Fruit fly (Drosophila melanogaster) whole organism, embryonic: Measurements from ENCODE around the gene vari.
A peak's percentile ranks its signal among the peaks of the same experiment; 100 is the strongest.

Experiments used
- B-H1 ChIP-seq: fragments of 200-800 bp; sonication (Bioruptor generic); IDR thresholded peaks from 3 replicates; pipeline ENCODE4 v1.3.6; 2022; ENCODE audit warnings: missing biosample characterization, missing genetic modification characterization
- CG10147 ChIP-seq: fragments of 200-800 bp; sonication (Bioruptor generic); optimal IDR thresholded peaks from 2 replicates; lab custom pipeline; 2019; ENCODE audit warnings: missing biosample characterization, mild to moderate bottlenecking, missing genetic modification characterization, moderate library complexity
- CG10321 ChIP-seq: fragments of 200-800 bp; sonication (Bioruptor generic); IDR thresholded peaks from 2 replicates; pipeline ENCODE4 v1.3.6; 2022; ENCODE audit warnings: missing biosample characterization, missing genetic modification characterization
- CG11696 ChIP-seq: fragments of 200-800 bp; sonication (Bioruptor generic); IDR thresholded peaks from 2 replicates; pipeline ENCODE4 v1.3.6; 2022; ENCODE audit warnings: missing biosample characterization, missing genetic modification characterization
- CG13123 ChIP-seq: fragments of 200-800 bp; sonication (Bioruptor generic); optimal IDR thresholded peaks from 2 replicates; lab custom pipeline; 2016; ENCODE audit warnings: missing biosample characterization, missing genetic modification characterization
- CG13894 ChIP-seq: fragments of 200-800 bp; sonication (Bioruptor generic); optimal IDR thresholded peaks from 3 replicates; lab custom pipeline; 2018; ENCODE audit warnings: missing biosample characterization, mild to moderate bottlenecking, missing genetic modification characterization, moderate library complexity
- CG17328 ChIP-seq: fragments of 200-800 bp; sonication (Bioruptor generic); IDR thresholded peaks from 2 replicates; pipeline ENCODE4 v1.3.6; 2022; ENCODE audit warnings: missing biosample characterization, missing genetic modification characterization
- CG17361 ChIP-seq: fragments of 200-800 bp; sonication (Bioruptor generic); IDR thresholded peaks from 3 replicates; pipeline ENCODE4 v1.3.6; 2022; ENCODE audit warnings: missing biosample characterization, missing genetic modification characterization
- CG1832 ChIP-seq: fragments of 200-800 bp; sonication (Bioruptor generic); optimal IDR thresholded peaks from 2 replicates; lab custom pipeline; 2017; ENCODE audit warnings: missing biosample characterization, mild to moderate bottlenecking, missing genetic modification characterization, inconsistent platforms
- CG18599 ChIP-seq: fragments of 200-800 bp; sonication (Bioruptor generic); optimal IDR thresholded peaks from 3 replicates; lab custom pipeline; 2017; ENCODE audit warnings: missing biosample characterization, missing genetic modification characterization, mild to moderate bottlenecking, moderate library complexity, missing genetic modification reagents
- CG18619 ChIP-seq: fragments of 200-800 bp; sonication (Bioruptor generic); optimal IDR thresholded peaks from 3 replicates; lab custom pipeline; 2017; ENCODE audit warnings: missing biosample characterization, mild to moderate bottlenecking, missing genetic modification characterization
- CG2678 ChIP-seq: fragments of 200-800 bp; sonication (Bioruptor generic); optimal IDR thresholded peaks from 3 replicates; lab custom pipeline; 2019; ENCODE audit warnings: missing biosample characterization, mild to moderate bottlenecking, missing genetic modification characterization, moderate library complexity
- CG31365 ChIP-seq: fragments of 200-800 bp; sonication (Bioruptor generic); optimal IDR thresholded peaks from 2 replicates; lab custom pipeline; 2018; ENCODE audit warnings: missing biosample characterization, mild to moderate bottlenecking, missing genetic modification characterization
- CG6689 ChIP-seq: fragments of 200-800 bp; sonication (Bioruptor generic); IDR thresholded peaks from 2 replicates; pipeline ENCODE4 v1.3.6; 2022; ENCODE audit warnings: missing biosample characterization, missing genetic modification characterization
- CG7556 ChIP-seq: fragments of 200-800 bp; sonication (Bioruptor generic); optimal IDR thresholded peaks from 2 replicates; lab custom pipeline; 2017; ENCODE audit warnings: missing biosample characterization, mild to moderate bottlenecking, missing genetic modification characterization
- CG9932 ChIP-seq: fragments of 200-800 bp; sonication (Bioruptor generic); IDR thresholded peaks from 2 replicates; pipeline ENCODE4 v1.3.6; 2022; ENCODE audit warnings: missing biosample characterization, missing genetic modification characterization
- Drgx ChIP-seq: fragments of 200-800 bp; sonication (Bioruptor generic); IDR thresholded peaks from 2 replicates; pipeline ENCODE4 v1.3.6; 2022; ENCODE audit warnings: missing biosample characterization, missing genetic modification characterization
- Ets65A ChIP-seq: fragments of 200-800 bp; sonication (Bioruptor generic); peaks from one replicate; lab custom pipeline; 2016; ENCODE audit warnings: missing biosample characterization, missing genetic modification characterization
- HLH54F ChIP-seq: fragments of 200-800 bp; sonication (Bioruptor generic); optimal IDR thresholded peaks from 3 replicates; lab custom pipeline; 2016; ENCODE audit warnings: missing biosample characterization, missing genetic modification characterization
- MESR4 ChIP-seq: fragments of 200-800 bp; sonication (Bioruptor generic); optimal IDR thresholded peaks from 2 replicates; lab custom pipeline; 2018; ENCODE audit warnings: missing biosample characterization, mild to moderate bottlenecking, missing genetic modification characterization, moderate library complexity
- Med ChIP-seq: fragments of 200-800 bp; sonication (Bioruptor generic); peaks from one replicate; lab custom pipeline; 2016; ENCODE audit warnings: missing biosample characterization, missing genetic modification characterization, mild to moderate bottlenecking, inconsistent platforms, moderate library complexity
- NK7.1 ChIP-seq: fragments of 200-800 bp; sonication (Bioruptor generic); optimal IDR thresholded peaks from 3 replicates; lab custom pipeline; 2016; ENCODE audit warnings: missing biosample characterization, missing genetic modification characterization
- Poxn ChIP-seq: fragments of 200-800 bp; sonication (Bioruptor generic); IDR thresholded peaks from 2 replicates; pipeline ENCODE4 v1.3.6; 2022; ENCODE audit warnings: missing biosample characterization, missing genetic modification characterization
- Trl ChIP-seq, 3 experiments: fragments of >200 bp in 2 of 3; fragments of 200-800 bp in 1 of 3; sonication (Bioruptor generic) in 1 of 3; optimal IDR thresholded peaks; 2 replicates in 1 of 3; 3 replicates in 2 of 3; lab custom pipeline; 2016 to 2017; ENCODE audit warnings: missing biosample characterization in 1 of 3, missing genetic modification characterization in 1 of 3
- abd-A ChIP-seq: fragments of 200-800 bp; sonication (Bioruptor generic); optimal IDR thresholded peaks from 3 replicates; lab custom pipeline; 2019; ENCODE audit warnings: missing biosample characterization, mild to moderate bottlenecking, missing genetic modification characterization, moderate library complexity
- bbx ChIP-seq: fragments of 200-800 bp; sonication (Bioruptor generic); IDR thresholded peaks from 2 replicates; pipeline ENCODE4 v1.3.6; 2022; ENCODE audit warnings: missing biosample characterization, missing genetic modification characterization; ENCODE audit not compliant: partially characterized antibody
- cas ChIP-seq: fragments of 200-800 bp; sonication (Bioruptor generic); IDR thresholded peaks from 2 replicates; pipeline ENCODE4 v1.3.6; 2022; ENCODE audit warnings: missing biosample characterization, missing genetic modification characterization
- caup ChIP-seq: fragments of 200-800 bp; sonication (Bioruptor generic); optimal IDR thresholded peaks from 3 replicates; lab custom pipeline; 2017; ENCODE audit warnings: missing biosample characterization, mild to moderate bottlenecking, missing genetic modification characterization, moderate library complexity; ENCODE audit not compliant: severe bottlenecking
- chinmo ChIP-seq: fragments of 200-800 bp; sonication (Bioruptor generic); IDR thresholded peaks from 4 replicates; pipeline ENCODE4 v1.3.6; 2022; ENCODE audit warnings: missing biosample characterization, missing genetic modification characterization; ENCODE audit not compliant: partially characterized antibody
- dimm ChIP-seq: fragments of 200-800 bp; sonication (Bioruptor generic); IDR thresholded peaks from 2 replicates; pipeline ENCODE4 v1.3.6; 2022; ENCODE audit warnings: missing biosample characterization, missing genetic modification characterization
- en ChIP-seq: fragments of 200-800 bp; sonication (Bioruptor generic); optimal IDR thresholded peaks from 2 replicates; lab custom pipeline; 2016; ENCODE audit warnings: missing biosample characterization, missing genetic modification characterization
- fd3F ChIP-seq: fragments of 200-800 bp; sonication (Bioruptor generic); optimal IDR thresholded peaks from 2 replicates; lab custom pipeline; 2018; ENCODE audit warnings: missing biosample characterization, mild to moderate bottlenecking, missing genetic modification characterization, moderate library complexity
- gcm ChIP-seq: fragments of 200-800 bp; sonication (Bioruptor generic); optimal IDR thresholded peaks from 2 replicates; lab custom pipeline; 2019; ENCODE audit warnings: missing biosample characterization, mild to moderate bottlenecking, missing genetic modification characterization, moderate library complexity
- hkb ChIP-seq, 2 experiments: fragments of 200-800 bp in 1 of 2; fragments of >200 bp in 1 of 2; sonication (Bioruptor generic) in 1 of 2; IDR thresholded peaks in 1 of 2; optimal IDR thresholded peaks in 1 of 2; 2 replicates each; pipeline versions ENCODE4 v1.3.6 to Lab custom; 2017 to 2022; ENCODE audit warnings: missing biosample characterization in 1 of 2, missing genetic modification characterization in 1 of 2
- kni ChIP-seq: fragments of 200-800 bp; sonication (Bioruptor generic); optimal IDR thresholded peaks from 3 replicates; lab custom pipeline; 2017; ENCODE audit warnings: mild to moderate bottlenecking, missing biosample characterization, missing genetic modification reagents, missing genetic modification characterization
- mld ChIP-seq: fragments of 200-800 bp; sonication (Bioruptor generic); IDR thresholded peaks from 3 replicates; pipeline ENCODE4 v1.3.6; 2022; ENCODE audit warnings: missing biosample characterization, missing genetic modification characterization; ENCODE audit not compliant: partially characterized antibody
- odd ChIP-seq: fragments of 200-800 bp; sonication (Bioruptor generic); optimal IDR thresholded peaks from 2 replicates; lab custom pipeline; 2017; ENCODE audit warnings: missing biosample characterization, mild to moderate bottlenecking, missing genetic modification characterization
- otp ChIP-seq: fragments of 200-800 bp; sonication (Bioruptor generic); IDR thresholded peaks from 3 replicates; pipeline ENCODE4, ENCODE4 v1.3.6; 2022; ENCODE audit warnings: missing biosample characterization, missing genetic modification characterization
- phol ChIP-seq: fragments of 200-800 bp; sonication (Bioruptor generic); optimal IDR thresholded peaks from 3 replicates; lab custom pipeline; 2018; ENCODE audit warnings: missing biosample characterization, mild to moderate bottlenecking, missing genetic modification characterization, moderate library complexity
- pros ChIP-seq: fragments of 200-800 bp; sonication (Bioruptor generic); optimal IDR thresholded peaks from 3 replicates; lab custom pipeline; 2019; ENCODE audit warnings: missing biosample characterization, mild to moderate bottlenecking, missing genetic modification characterization, moderate library complexity
- repo ChIP-seq: fragments of 200-800 bp; sonication (Bioruptor generic); optimal IDR thresholded peaks from 2 replicates; lab custom pipeline; 2016; ENCODE audit warnings: missing biosample characterization, missing genetic modification characterization
- scrt ChIP-seq: fragments of 200-800 bp; sonication (Bioruptor generic); optimal IDR thresholded peaks from 2 replicates; lab custom pipeline; 2018; ENCODE audit warnings: missing biosample characterization, mild to moderate bottlenecking, missing genetic modification characterization, moderate library complexity
- stc ChIP-seq: fragments of 200-800 bp; sonication (Bioruptor generic); IDR thresholded peaks from 2 replicates; pipeline ENCODE4 v1.3.6; 2022; ENCODE audit warnings: missing biosample characterization, missing genetic modification characterization
- tgo ChIP-seq: fragments of 200-800 bp; sonication (Bioruptor generic); IDR thresholded peaks from 3 replicates; pipeline ENCODE4 v1.3.6; 2022; ENCODE audit warnings: missing biosample characterization, missing genetic modification characterization
- vvl ChIP-seq: fragments of 200-800 bp; sonication (Bioruptor generic); IDR thresholded peaks from 2 replicates; pipeline ENCODE4 v1.3.6; 2022; ENCODE audit warnings: missing biosample characterization, missing genetic modification characterization
- zen2 ChIP-seq: fragments of 200-800 bp; sonication (Bioruptor generic); IDR thresholded peaks from 3 replicates; pipeline ENCODE4 v1.3.6; 2022; ENCODE audit warnings: missing biosample characterization, missing genetic modification characterization; ENCODE audit not compliant: partially characterized antibody

Gene vari

DNA sequence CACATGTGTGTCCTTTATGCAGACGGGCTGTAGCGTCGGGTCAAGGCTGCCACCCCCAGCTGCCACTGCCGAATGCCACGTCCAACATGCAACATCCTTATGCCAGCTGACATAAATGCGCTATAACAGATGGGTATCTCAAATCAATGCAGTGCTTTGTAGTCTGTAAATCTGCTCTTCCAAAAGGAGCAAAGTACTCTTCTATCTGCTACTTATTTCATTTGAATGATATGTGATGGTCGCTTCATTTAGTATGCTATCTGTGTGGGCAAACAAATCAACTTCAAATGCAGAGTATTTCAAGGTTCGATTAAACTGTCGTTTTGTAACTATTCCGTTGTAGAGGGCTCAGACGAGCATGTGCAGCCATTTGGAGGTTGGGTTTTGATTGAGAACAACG, 12.4 kb upstream of the vari start:
- TF ChIP-seq en (GFP tag; lab: Kevin White, UChicago): no peak
- no peak for TF ChIP-seq CG18619 (GFP tag; lab: Kevin White, UChicago)
- no peak for TF ChIP-seq fd3F (GFP tag; lab: Kevin White, UChicago)
- peak; percentile 28; the same call in 1 of the 2 replicates for TF ChIP-seq Drgx (GFP tag; lab: Robert Waterston, UW)
- TF ChIP-seq MESR4 (GFP tag; lab: Kevin White, UChicago): no peak
- no peak for TF ChIP-seq CG31365 (tag; lab: Kevin White, UChicago)

dm6 chr2L:20808510-20809195, 11.8 kb upstream of the vari start:
- no peak for TF ChIP-seq otp (GFP tag; lab: Robert Waterston, UW)
- TF ChIP-seq hkb (optimal IDR thresholded peaks at IDR 0.05; lab: Kevin White, UChicago): no peak
- peak; percentile 1; the same call in 1 of the 2 replicates for TF ChIP-seq hkb (GFP tag; IDR thresholded peaks at IDR 0.05; lab: Robert Waterston, UW)
- 0 out of 4 replicates have a peak, but pooled peaks have one; percentile 26 for TF ChIP-seq chinmo
- TF ChIP-seq Trl (optimal IDR thresholded peaks at IDR 0.05; lab: Kevin White, UChicago): peak in 1 of 2 experiments; percentile 1
- TF ChIP-seq Trl (GFP tag; optimal IDR thresholded peaks at IDR 0.05; lab: Kevin White, UChicago): no peak
- TF ChIP-seq tgo: 0 out of 3 replicates have a peak, but pooled peaks have one; percentile 3
- 0 out of 3 replicates have a peak, but pooled peaks have one; percentile 17 for TF ChIP-seq mld (GFP tag; lab: Robert Waterston, UW)
- no peak for TF ChIP-seq repo (GFP tag; lab: Kevin White, UChicago)
- no peak for TF ChIP-seq gcm (GFP tag; lab: Kevin White, UChicago)
- TF ChIP-seq dimm (GFP tag; lab: Robert Waterston, UW): no peak
- TF ChIP-seq CG13123 (GFP tag; lab: Kevin White, UChicago): no peak
- TF ChIP-seq Med (GFP tag; lab: Kevin White, UChicago): peak; percentile 45
- TF ChIP-seq CG18599: no peak
- peak; percentile 94 for TF ChIP-seq CG13894 (tag; lab: Kevin White, UChicago)
- no peak for TF ChIP-seq CG2678 (tag; lab: Kevin White, UChicago)
- no peak for TF ChIP-seq CG6689 (GFP tag; lab: Robert Waterston, UW)
- TF ChIP-seq scrt (GFP tag; lab: Kevin White, UChicago): peak; percentile 96
- no peak for TF ChIP-seq CG17361
- peak; percentile 2; the same call in 1 of the 3 replicates for TF ChIP-seq B-H1 (GFP tag; lab: Robert Waterston, UW)
- 0 out of 3 replicates have a peak, but pooled peaks have one; percentile 6 for TF ChIP-seq zen2 (GFP tag; lab: Robert Waterston, UW)
- peak; percentile 76 for TF ChIP-seq pros (GFP tag; lab: Kevin White, UChicago)
- TF ChIP-seq CG10147 (GFP tag; lab: Kevin White, UChicago): no peak
- TF ChIP-seq Poxn: no peak
- 0 out of 2 replicates have a peak, but pooled peaks have one; percentile 8 for TF ChIP-seq bbx
- TF ChIP-seq odd (GFP tag; lab: Kevin White, UChicago): no peak
- TF ChIP-seq cas (GFP tag; lab: Robert Waterston, UW): no peak
- peak; percentile 37 for TF ChIP-seq Ets65A (GFP tag; lab: Kevin White, UChicago)
- no peak for TF ChIP-seq HLH54F (GFP tag; lab: Kevin White, UChicago)
- TF ChIP-seq kni (GFP tag; lab: Kevin White, UChicago): no peak
- peak; percentile 18; the same call in 1 of the 2 replicates for TF ChIP-seq CG9932
- TF ChIP-seq vvl (GFP tag; lab: Robert Waterston, UW): no peak
- TF ChIP-seq CG17328 (GFP tag; lab: Robert Waterston, UW): no peak
- TF ChIP-seq CG10321: 0 out of 2 replicates have a peak, but pooled peaks have one; percentile 6
- no peak for TF ChIP-seq stc
- TF ChIP-seq NK7.1 (GFP tag; lab: Kevin White, UChicago): no peak
- TF ChIP-seq caup (GFP tag; lab: Kevin White, UChicago): no peak
- no peak for TF ChIP-seq CG11696
- peak; percentile 38 for TF ChIP-seq CG1832 (GFP tag; lab: Kevin White, UChicago)
- TF ChIP-seq phol: no peak
- TF ChIP-seq CG7556 (GFP tag; lab: Kevin White, UChicago): peak; percentile 74
- TF ChIP-seq abd-A (tag; lab: Kevin White, UChicago): peak; percentile 67
